Fruit fly (Drosophila melanogaster) whole organism: ENCODE measurements around the gene CG6295.

Experiments
- CG8478 ChIP-seq: fragments of >200 bp; optimal IDR thresholded peaks from 2 replicates; lab custom pipeline; 2018; ENCODE audit warnings: inconsistent platforms
- EcR ChIP-seq, 2 experiments: fragments of >200 bp; optimal IDR thresholded peaks; 2 replicates each; lab custom pipeline; 2017; ENCODE audit warnings: missing biosample characterization in 2 of 2, missing genetic modification characterization in 2 of 2, missing genetic modification reagents in 2 of 2
- psq ChIP-seq: fragments of >200 bp; optimal IDR thresholded peaks from 2 replicates; lab custom pipeline; 2017

DNA sequence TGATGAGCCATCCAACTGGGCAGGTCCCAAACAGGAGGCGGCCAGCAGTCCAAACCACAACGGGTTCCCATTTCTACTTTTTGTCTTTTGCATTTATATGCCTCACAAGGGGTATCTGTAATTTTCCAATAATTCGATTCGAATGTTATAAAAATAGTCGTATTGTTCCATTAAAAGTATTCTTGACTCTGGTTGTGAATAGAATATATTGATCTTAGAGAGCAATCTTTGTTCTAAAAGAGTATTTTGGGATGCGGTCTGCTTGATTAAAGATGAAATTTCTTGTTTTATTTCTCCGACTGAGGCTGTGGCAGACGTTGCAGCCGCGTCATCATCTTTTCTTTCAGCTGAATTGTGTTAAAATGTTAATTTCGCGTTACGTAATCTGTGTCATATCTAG is 27.1 kb upstream of the CG6295 start:
- TF ChIP-seq psq (lab: Kevin White, UChicago), result no peak
- no peak for TF ChIP-seq CG8478 (lab: Kevin White, UChicago)
- no peak for TF ChIP-seq EcR (GFP tag; optimal IDR thresholded peaks at IDR 0.05; lab: Kevin White, UChicago)
